Worm (Caenorhabditis elegans): ENCODE results near the gene R13D7.2.

- TF ChIP-seq lin-15B (tag; optimal IDR thresholded peaks at IDR 0.05), result no peak
- no peak for TF ChIP-seq daf-12 (tag; optimal IDR thresholded peaks at IDR 0.05)
Observed at ce11 chrV:7426594-7426993, 16.9 kb downstream of the R13D7.2 start, which contains the start of gene srw-68.
